Fruit fly (Drosophila melanogaster) whole organism, embryonic: ENCODE results near the gene CG14230.

Experiments
- CG3838 ChIP-seq: fragments of 200-800 bp; sonication (Bioruptor generic); optimal IDR thresholded peaks from 3 replicates; lab custom pipeline; 2016; ENCODE audit warnings: missing biosample characterization, missing genetic modification characterization
- zf30C ChIP-seq: fragments of 200-800 bp; sonication (Bioruptor generic); optimal IDR thresholded peaks from 3 replicates; lab custom pipeline; 2018; ENCODE audit warnings: missing biosample characterization, mild to moderate bottlenecking, missing genetic modification characterization

- TF ChIP-seq CG3838 (GFP tag; lab: Kevin White, UChicago) (no peak), zf30C (no peak)
Measured at dm6 chrX:19666991-19667409, 37.0 kb upstream of the CG14230 start, which contains the start of gene Zw.
